Fruit fly (Drosophila melanogaster) whole organism, wandering third instar larva: ENCODE data around the gene CG9300.

Experiments used
- Abd-B ChIP-seq: fragments of >200 bp; optimal IDR thresholded peaks from 2 replicates; lab custom pipeline; 2017; ENCODE audit warnings: missing biosample characterization, missing genetic modification characterization
- CG32264 ChIP-seq: fragments of 200-800 bp; sonication (Bioruptor generic); optimal IDR thresholded peaks from 2 replicates; lab custom pipeline; 2016; ENCODE audit warnings: missing biosample characterization, missing genetic modification characterization
- CG9705 ChIP-seq: fragments of 200-800 bp; sonication (Bioruptor generic); optimal IDR thresholded peaks from 2 replicates; lab custom pipeline; 2018; ENCODE audit warnings: missing biosample characterization, mild to moderate bottlenecking, missing genetic modification characterization
- CrebA ChIP-seq: fragments of 200-800 bp; sonication (Bioruptor generic); optimal IDR thresholded peaks from 2 replicates; lab custom pipeline; 2016; ENCODE audit warnings: missing biosample characterization, mild to moderate bottlenecking, missing genetic modification characterization, borderline replicate concordance
- Dfd ChIP-seq: fragments of >200 bp; optimal IDR thresholded peaks from 2 replicates; lab custom pipeline; 2017; ENCODE audit warnings: missing biosample characterization, missing genetic modification characterization
- Dif ChIP-seq: fragments of 200-275, 200-300 bp; sonication (Bioruptor generic); optimal IDR thresholded peaks from 2 replicates; lab custom pipeline; 2018; ENCODE audit warnings: missing biosample characterization, missing genetic modification characterization; ENCODE audit not compliant: partially characterized antibody
- Hnf4 ChIP-seq: fragments of 200-800 bp; sonication (Bioruptor generic); optimal IDR thresholded peaks from 2 replicates; lab custom pipeline; 2016; ENCODE audit warnings: missing biosample characterization, mild to moderate bottlenecking, missing genetic modification characterization
- Hr78 ChIP-seq: fragments of >200 bp; optimal IDR thresholded peaks from 2 replicates; lab custom pipeline; 2017; ENCODE audit warnings: missing biosample characterization, missing genetic modification characterization
- Hr83 ChIP-seq: fragments of 200-300 bp; sonication (Bioruptor generic); optimal IDR thresholded peaks from 2 replicates; lab custom pipeline; 2016; ENCODE audit warnings: missing biosample characterization, mild to moderate bottlenecking, missing genetic modification characterization, moderate library complexity; ENCODE audit not compliant: poor library complexity, severe bottlenecking
- Jra ChIP-seq: sonication (Bioruptor generic); optimal IDR thresholded peaks from 2 replicates; lab custom pipeline; 2016; ENCODE audit warnings: missing biosample characterization, missing genetic modification characterization
- Mio ChIP-seq: sonication (Bioruptor generic); optimal IDR thresholded peaks from 2 replicates; lab custom pipeline; 2016; ENCODE audit warnings: missing biosample characterization, missing genetic modification characterization
- Myc ChIP-seq: fragments of >200 bp; optimal IDR thresholded peaks from 2 replicates; lab custom pipeline; 2017
- N ChIP-seq: fragments of >200 bp; optimal IDR thresholded peaks from 2 replicates; lab custom pipeline; 2018; ENCODE audit warnings: missing biosample characterization, missing external identifiers, missing genetic modification characterization
- OdsH ChIP-seq: fragments of 200-800 bp; sonication (Bioruptor generic); optimal IDR thresholded peaks from 2 replicates; lab custom pipeline; 2016; ENCODE audit warnings: missing biosample characterization, mild to moderate bottlenecking, missing genetic modification characterization
- Rel ChIP-seq, 2 experiments: fragments of 200-800 bp; sonication (Bioruptor generic) in 1 of 2; optimal IDR thresholded peaks; 2 replicates in 1 of 2; 3 replicates in 1 of 2; lab custom pipeline; 2016 to 2019; ENCODE audit warnings: mild to moderate bottlenecking in 2 of 2, missing biosample characterization in 2 of 2, missing genetic modification characterization in 2 of 2, moderate library complexity in 1 of 2
- Sp1 ChIP-seq: fragments of 200-800 bp; sonication (Bioruptor generic); optimal IDR thresholded peaks from 3 replicates; lab custom pipeline; 2019; ENCODE audit warnings: missing biosample characterization, mild to moderate bottlenecking, missing genetic modification characterization, moderate library complexity
- br ChIP-seq: fragments of 200-800 bp; sonication (Bioruptor generic); optimal IDR thresholded peaks from 2 replicates; lab custom pipeline; 2016; ENCODE audit warnings: missing biosample characterization, missing genetic modification characterization
- brk ChIP-seq: fragments of 200-800 bp; sonication (Bioruptor generic); optimal IDR thresholded peaks from 2 replicates; lab custom pipeline; 2016; ENCODE audit warnings: missing biosample characterization, mild to moderate bottlenecking, missing genetic modification characterization
- dl ChIP-seq, 2 experiments: fragments of 175-275, 200-275 bp in 1 of 2; fragments of 200-275 bp in 1 of 2; sonication (Bioruptor generic); optimal IDR thresholded peaks; lab custom pipeline; 2018; ENCODE audit warnings: mild to moderate bottlenecking in 2 of 2, missing biosample characterization in 2 of 2, missing genetic modification characterization in 2 of 2, moderate library complexity in 2 of 2; ENCODE audit not compliant: partially characterized antibody in 2 of 2, insufficient read depth in 1 of 2
- dmrt93B ChIP-seq: fragments of 200-800 bp; sonication (Bioruptor generic); optimal IDR thresholded peaks from 2 replicates; lab custom pipeline; 2018; ENCODE audit warnings: missing biosample characterization, mild to moderate bottlenecking, missing genetic modification characterization
- dsf ChIP-seq: sonication (Bioruptor generic); optimal IDR thresholded peaks from 2 replicates; lab custom pipeline; 2016; ENCODE audit warnings: missing biosample characterization, missing genetic modification characterization, borderline replicate concordance
- ey ChIP-seq: fragments of 200-800 bp; sonication (Bioruptor generic); optimal IDR thresholded peaks from 2 replicates; lab custom pipeline; 2016; ENCODE audit warnings: missing biosample characterization, missing genetic modification characterization
- foxo ChIP-seq, 2 experiments: fragments of 200-800 bp; sonication (Bioruptor generic); optimal IDR thresholded peaks; 2 replicates in 1 of 2; 3 replicates in 1 of 2; lab custom pipeline; 2016 to 2017; ENCODE audit warnings: missing biosample characterization in 2 of 2, missing genetic modification characterization in 2 of 2
- h ChIP-seq: fragments of 200-800 bp; sonication (Bioruptor generic); optimal IDR thresholded peaks from 3 replicates; lab custom pipeline; 2016; ENCODE audit warnings: missing biosample characterization, mild to moderate bottlenecking, missing genetic modification characterization
- jim ChIP-seq: fragments of 175-275, 200-325 bp; sonication (Bioruptor generic); optimal IDR thresholded peaks from 2 replicates; lab custom pipeline; 2016; ENCODE audit warnings: missing biosample characterization, mild to moderate bottlenecking, missing genetic modification characterization
- lola ChIP-seq: fragments of >200 bp; optimal IDR thresholded peaks from 2 replicates; lab custom pipeline; 2017; ENCODE audit warnings: missing biosample characterization, missing genetic modification characterization
- pan ChIP-seq: fragments of >200 bp; optimal IDR thresholded peaks from 2 replicates; lab custom pipeline; 2017
- psq ChIP-seq: fragments of 200-800 bp; sonication (Bioruptor generic); optimal IDR thresholded peaks from 3 replicates; lab custom pipeline; 2017; ENCODE audit warnings: missing biosample characterization, mild to moderate bottlenecking, missing genetic modification characterization, moderate library complexity
- rgr ChIP-seq: fragments of 200-800 bp; sonication (Bioruptor generic); optimal IDR thresholded peaks from 3 replicates; lab custom pipeline; 2016; ENCODE audit warnings: missing biosample characterization, mild to moderate bottlenecking, missing genetic modification characterization
- tai ChIP-seq: sonication (Bioruptor generic); optimal IDR thresholded peaks from 2 replicates; lab custom pipeline; 2016; ENCODE audit warnings: missing biosample characterization, missing genetic modification characterization
- usp ChIP-seq: fragments of >200 bp; optimal IDR thresholded peaks from 2 replicates; lab custom pipeline; 2017; ENCODE audit warnings: missing biosample characterization, missing genetic modification characterization
- woc ChIP-seq: sonication (Bioruptor generic); optimal IDR thresholded peaks from 2 replicates; lab custom pipeline; 2016; ENCODE audit warnings: missing biosample characterization, mild to moderate bottlenecking, missing genetic modification characterization

CG9300 gene

dm6 chr3L:19563014-19563413, 10.8 kb downstream of the CG9300 start:
- no peak for TF ChIP-seq CG9705 (GFP tag; lab: Kevin White, UChicago)
- no peak for TF ChIP-seq br (GFP tag; lab: Kevin White, UChicago)
- no peak for TF ChIP-seq Dif (GFP tag; lab: Kevin White, UChicago)

dm6 chr3L:19564905-19565700, 12.9 kb downstream of the CG9300 start:
- TF ChIP-seq Dif (GFP tag; lab: Kevin White, UChicago) (no peak), CG32264 (GFP tag; lab: Kevin White, UChicago) (no peak), Myc (lab: Kevin White, UChicago) (no peak), Dfd (GFP tag; lab: Kevin White, UChicago) (no peak), Sp1 (GFP tag; lab: Kevin White, UChicago) (no peak), dmrt93B (GFP tag; lab: Kevin White, UChicago) (no peak), Hr83 (GFP tag; lab: Kevin White, UChicago) (no peak), h (GFP tag; lab: Kevin White, UChicago) (no peak), OdsH (GFP tag; lab: Kevin White, UChicago) (no peak), brk (GFP tag; lab: Kevin White, UChicago) (no peak)

DNA sequence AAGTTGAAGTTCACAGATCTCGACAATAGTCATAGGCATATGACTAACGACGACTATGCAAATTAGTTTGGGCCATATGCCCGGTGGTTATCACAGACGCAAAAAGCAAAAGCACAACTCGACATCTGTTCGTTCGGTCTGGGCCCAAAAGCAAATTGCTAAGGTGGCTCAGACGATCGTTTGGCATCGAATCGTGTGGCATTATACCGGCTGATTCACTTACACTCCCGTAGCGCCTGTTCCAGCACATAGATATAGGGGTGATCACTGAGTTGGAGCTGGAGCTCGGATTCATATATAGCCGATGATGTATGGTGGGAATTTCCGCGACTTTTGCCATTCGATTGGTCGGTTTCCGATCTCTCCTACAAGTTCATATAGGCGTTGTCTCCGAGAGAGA, 13.9 kb downstream of the CG9300 start:
- TF ChIP-seq Hr78 (no peak), Hnf4 (GFP tag; lab: Kevin White, UChicago) (no peak)

DNA sequence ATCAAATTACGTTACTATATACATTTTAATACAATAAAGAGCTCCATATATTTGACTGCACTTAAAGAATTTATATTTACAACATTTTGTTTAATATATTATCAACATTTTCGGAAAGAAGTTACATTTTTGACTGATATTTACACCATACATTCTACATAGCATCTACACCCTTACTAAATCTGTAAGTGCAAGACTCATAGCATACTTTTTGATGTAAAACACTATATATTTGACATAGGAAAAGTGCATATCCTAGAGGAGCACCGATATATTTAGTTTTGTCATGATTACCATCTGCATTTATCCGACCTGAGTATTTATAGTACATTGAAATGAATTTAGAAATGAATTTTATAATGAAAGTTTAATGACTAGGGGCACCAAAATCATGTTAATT, 16.8 kb downstream of the CG9300 start:
- no peak for TF ChIP-seq foxo (GFP tag; optimal IDR thresholded peaks at IDR 0.05; lab: Kevin White, UChicago)
- peak; percentile 42 for TF ChIP-seq Myc (lab: Kevin White, UChicago)
- TF ChIP-seq Jra (GFP tag; lab: Kevin White, UChicago): no peak
- no peak for TF ChIP-seq h (GFP tag; lab: Kevin White, UChicago)
- no peak for TF ChIP-seq brk (GFP tag; lab: Kevin White, UChicago)
- TF ChIP-seq Dfd (GFP tag; lab: Kevin White, UChicago): no peak

dm6 chr3L:19569407-19569806, 17.2 kb downstream of the CG9300 start:
- no peak for TF ChIP-seq Rel (GFP tag; optimal IDR thresholded peaks at IDR 0.05; lab: Kevin White, UChicago)
- TF ChIP-seq Rel (tag; optimal IDR thresholded peaks at IDR 0.05; lab: Kevin White, UChicago): no peak
- TF ChIP-seq dmrt93B (GFP tag; lab: Kevin White, UChicago): no peak

dm6 chr3L:19574452-19574851, 22.2 kb downstream of the CG9300 start:
- no peak for TF ChIP-seq lola (GFP tag; lab: Kevin White, UChicago)
- no peak for TF ChIP-seq ey (GFP tag; lab: Kevin White, UChicago)
- TF ChIP-seq rgr (GFP tag; lab: Kevin White, UChicago): no peak
- no peak for TF ChIP-seq Hr78
- no peak for TF ChIP-seq OdsH (GFP tag; lab: Kevin White, UChicago)
- TF ChIP-seq Dfd (GFP tag; lab: Kevin White, UChicago): peak; percentile 92
- TF ChIP-seq, all 38 proteins: peak for 1

dm6 chr3L:19575650-19576049, 23.4 kb downstream of the CG9300 start:
- no peak for TF ChIP-seq jim (GFP tag; lab: Kevin White, UChicago)
- no peak for TF ChIP-seq Dfd (GFP tag; lab: Kevin White, UChicago)
- TF ChIP-seq Abd-B (GFP tag; lab: Kevin White, UChicago): no peak
- peak; percentile 61 for TF ChIP-seq brk (GFP tag; lab: Kevin White, UChicago)
- peak; percentile 36 for TF ChIP-seq dmrt93B (GFP tag; lab: Kevin White, UChicago)
- no peak for TF ChIP-seq pan (lab: Kevin White, UChicago)
- TF ChIP-seq psq (GFP tag; lab: Kevin White, UChicago): peak; percentile 52
- TF ChIP-seq Hr78: no peak
- peak; percentile 69 for TF ChIP-seq h (GFP tag; lab: Kevin White, UChicago)
- TF ChIP-seq N (GFP tag; lab: Kevin White, UChicago): no peak
- no peak for TF ChIP-seq lola (GFP tag; lab: Kevin White, UChicago)
- TF ChIP-seq Sp1 (GFP tag; lab: Kevin White, UChicago): no peak
- no peak for TF ChIP-seq Myc (lab: Kevin White, UChicago)
- TF ChIP-seq dl (GFP tag; optimal IDR thresholded peaks at IDR 0.05; lab: Kevin White, UChicago; ENCODE audit: insufficient read depth in 1 of 2, partially characterized antibody in 2 of 2): no peak
- TF ChIP-seq Dif (GFP tag; lab: Kevin White, UChicago): no peak
- no peak for TF ChIP-seq CrebA (GFP tag; lab: Kevin White, UChicago)
- no peak for TF ChIP-seq dsf
- TF ChIP-seq tai (GFP tag; lab: Kevin White, UChicago): peak; percentile 62
- TF ChIP-seq br (GFP tag; lab: Kevin White, UChicago): peak; percentile 78
- peak in 1 of 2 experiments; percentile 55 for TF ChIP-seq foxo (GFP tag; optimal IDR thresholded peaks at IDR 0.05; lab: Kevin White, UChicago)
- no peak for TF ChIP-seq usp (GFP tag; lab: Kevin White, UChicago)
- TF ChIP-seq CG9705 (GFP tag; lab: Kevin White, UChicago): no peak
- TF ChIP-seq woc (GFP tag; lab: Kevin White, UChicago): no peak
- peak; percentile 80 for TF ChIP-seq OdsH (GFP tag; lab: Kevin White, UChicago)
- no peak for TF ChIP-seq CG32264 (GFP tag; lab: Kevin White, UChicago)
- TF ChIP-seq Jra (GFP tag; lab: Kevin White, UChicago): peak; percentile 39
- peak; percentile 85 for TF ChIP-seq rgr (GFP tag; lab: Kevin White, UChicago)
- TF ChIP-seq Mio: peak; percentile 14
- peak; percentile 95 for TF ChIP-seq Hr83 (GFP tag; lab: Kevin White, UChicago)
